Fruit fly (Drosophila melanogaster) whole organism, adult: ENCODE data around the gene CG5162.
A peak's percentile ranks its signal among the peaks of the same experiment; 100 is the strongest.

Experiments used
- CG11617 ChIP-seq: fragments of 200-800 bp; sonication (Bioruptor generic); optimal IDR thresholded peaks from 2 replicates; lab custom pipeline; 2017; ENCODE audit warnings: mild to moderate bottlenecking, missing biosample characterization, missing genetic modification reagents, missing genetic modification characterization
- CG12768 ChIP-seq: fragments of 200-800 bp; sonication (Bioruptor generic); optimal IDR thresholded peaks from 2 replicates; lab custom pipeline; 2017; ENCODE audit warnings: missing biosample characterization, missing genetic modification characterization, mild to moderate bottlenecking, moderate library complexity, missing genetic modification reagents
- CG14711 ChIP-seq: fragments of 200-800 bp; sonication (Bioruptor generic); optimal IDR thresholded peaks from 2 replicates; lab custom pipeline; 2018; ENCODE audit warnings: missing biosample characterization, mild to moderate bottlenecking, missing genetic modification characterization, moderate library complexity
- CG1620 ChIP-seq: fragments of 200-800 bp; sonication (Bioruptor generic); optimal IDR thresholded peaks from 2 replicates; lab custom pipeline; 2016; ENCODE audit warnings: missing biosample characterization, missing genetic modification characterization
- CG33017 ChIP-seq: fragments of 200-800 bp; sonication (Bioruptor generic); optimal IDR thresholded peaks from 2 replicates; lab custom pipeline; 2018; ENCODE audit warnings: missing biosample characterization, mild to moderate bottlenecking, missing genetic modification characterization, moderate library complexity
- CG5204 ChIP-seq: fragments of 200-800 bp; sonication (Bioruptor generic); optimal IDR thresholded peaks from 2 replicates; lab custom pipeline; 2016; ENCODE audit warnings: missing biosample characterization, missing genetic modification characterization
- CG7045 ChIP-seq: fragments of 200-800 bp; sonication (Bioruptor generic); optimal IDR thresholded peaks from 2 replicates; lab custom pipeline; 2017; ENCODE audit warnings: missing biosample characterization, mild to moderate bottlenecking, missing genetic modification characterization
- CG7101 ChIP-seq: fragments of 200-800 bp; sonication (Bioruptor generic); optimal IDR thresholded peaks from 2 replicates; lab custom pipeline; 2018; ENCODE audit warnings: missing biosample characterization, mild to moderate bottlenecking, missing genetic modification characterization, moderate library complexity
- Clk ChIP-seq: fragments of 200-800 bp; sonication (Bioruptor generic); optimal IDR thresholded peaks from 2 replicates; lab custom pipeline; 2017; ENCODE audit warnings: missing biosample characterization, missing genetic modification characterization
- Crg-1 ChIP-seq: fragments of 200-800 bp; sonication (Bioruptor generic); optimal IDR thresholded peaks from 2 replicates; lab custom pipeline; 2016; ENCODE audit warnings: missing biosample characterization, missing genetic modification characterization
- Hr96 ChIP-seq: fragments of 200-800 bp; sonication (Bioruptor generic); optimal IDR thresholded peaks from 2 replicates; lab custom pipeline; 2016; ENCODE audit warnings: missing biosample characterization, missing genetic modification characterization
- Mnt ChIP-seq: fragments of 200-800 bp; sonication (Bioruptor generic); optimal IDR thresholded peaks from 2 replicates; lab custom pipeline; 2016; ENCODE audit warnings: missing biosample characterization, mild to moderate bottlenecking, missing genetic modification characterization
- bab1 ChIP-seq: fragments of 200-800 bp; sonication (Bioruptor generic); optimal IDR thresholded peaks from 3 replicates; lab custom pipeline; 2019; ENCODE audit warnings: missing biosample characterization, mild to moderate bottlenecking, missing genetic modification characterization, moderate library complexity
- cic ChIP-seq: fragments of 200-800 bp; sonication (Bioruptor generic); optimal IDR thresholded peaks from 2 replicates; lab custom pipeline; 2017; ENCODE audit warnings: missing biosample characterization, mild to moderate bottlenecking, missing genetic modification characterization, moderate library complexity
- cnc ChIP-seq, 2 experiments: fragments of >200 bp; optimal IDR thresholded peaks; 2 replicates each; lab custom pipeline; 2017
- kay ChIP-seq: fragments of 200-800 bp; sonication (Bioruptor generic); peaks from one replicate; lab custom pipeline; 2016; ENCODE audit warnings: missing biosample characterization, missing genetic modification characterization, borderline replicate concordance
- ovo ChIP-seq: fragments of 200-800 bp; sonication (Bioruptor generic); optimal IDR thresholded peaks from 2 replicates; lab custom pipeline; 2016; ENCODE audit warnings: missing biosample characterization, missing genetic modification characterization
- pad ChIP-seq: fragments of 200-800 bp; sonication (Bioruptor generic); optimal IDR thresholded peaks from 3 replicates; lab custom pipeline; 2017; ENCODE audit warnings: missing biosample characterization, missing genetic modification characterization, mild to moderate bottlenecking, moderate library complexity, missing genetic modification reagents
- tj ChIP-seq: fragments of 200-800 bp; sonication (Bioruptor generic); optimal IDR thresholded peaks from 3 replicates; lab custom pipeline; 2017; ENCODE audit warnings: missing biosample characterization, mild to moderate bottlenecking, missing genetic modification characterization, moderate library complexity
- toe ChIP-seq: fragments of 200-800 bp; sonication (Bioruptor generic); optimal IDR thresholded peaks from 2 replicates; lab custom pipeline; 2016; ENCODE audit warnings: missing biosample characterization, missing genetic modification characterization

Gene CG5162

dm6 chrX:17215004-17215403 is at the start of gene CG5162:
Gene CG5162 (plus strand): TSS chrX:17215304.
- TF ChIP-seq CG1620 (GFP tag; lab: Kevin White, UChicago): no peak
- no peak for TF ChIP-seq pad
- TF ChIP-seq toe: no peak
- no peak for TF ChIP-seq cic (GFP tag; lab: Kevin White, UChicago)
- TF ChIP-seq CG5204: no peak
- no peak for TF ChIP-seq tj (GFP tag; lab: Kevin White, UChicago)
- no peak for TF ChIP-seq CG11617 (GFP tag; lab: Kevin White, UChicago)
- no peak for TF ChIP-seq cnc (optimal IDR thresholded peaks at IDR 0.05; lab: Kevin White, UChicago)
- no peak for TF ChIP-seq kay (GFP tag; lab: Kevin White, UChicago)
- no peak for TF ChIP-seq CG33017 (tag; lab: Kevin White, UChicago)
- no peak for TF ChIP-seq ovo (GFP tag; lab: Kevin White, UChicago)
- TF ChIP-seq CG14711 (tag; lab: Kevin White, UChicago): no peak
- TF ChIP-seq Crg-1 (GFP tag; lab: Kevin White, UChicago): no peak
- TF ChIP-seq Mnt (GFP tag; lab: Kevin White, UChicago): no peak
- TF ChIP-seq bab1: no peak

dm6 chrX:17167304-17167703 is 47.8 kb upstream of the CG5162 start:
- no peak for TF ChIP-seq CG33017 (tag; lab: Kevin White, UChicago)
- TF ChIP-seq kay (GFP tag; lab: Kevin White, UChicago): no peak
- TF ChIP-seq CG7045 (GFP tag; lab: Kevin White, UChicago): no peak
- TF ChIP-seq Mnt (GFP tag; lab: Kevin White, UChicago): no peak
- no peak for TF ChIP-seq CG1620 (GFP tag; lab: Kevin White, UChicago)
- no peak for TF ChIP-seq CG11617 (GFP tag; lab: Kevin White, UChicago)
- no peak for TF ChIP-seq pad
- no peak for TF ChIP-seq cnc (optimal IDR thresholded peaks at IDR 0.05; lab: Kevin White, UChicago)
- TF ChIP-seq CG14711 (tag; lab: Kevin White, UChicago): no peak
- TF ChIP-seq tj (GFP tag; lab: Kevin White, UChicago): no peak
- no peak for TF ChIP-seq Clk (GFP tag; lab: Kevin White, UChicago)
- TF ChIP-seq ovo (GFP tag; lab: Kevin White, UChicago): no peak
- TF ChIP-seq Hr96 (GFP tag; lab: Kevin White, UChicago): no peak
- TF ChIP-seq Crg-1 (GFP tag; lab: Kevin White, UChicago): no peak
- no peak for TF ChIP-seq CG7101
- TF ChIP-seq toe: no peak
- TF ChIP-seq cic (GFP tag; lab: Kevin White, UChicago): no peak
- no peak for TF ChIP-seq CG5204
- no peak for TF ChIP-seq bab1

- TF ChIP-seq cnc (optimal IDR thresholded peaks at IDR 0.05; lab: Kevin White, UChicago) (no peak), ovo (GFP tag; lab: Kevin White, UChicago) (peak; percentile 32), CG33017 (tag; lab: Kevin White, UChicago) (peak; percentile 67), CG12768 (peak; percentile 38), pad (peak; percentile 11), bab1 (peak; percentile 28), Clk (GFP tag; lab: Kevin White, UChicago) (no peak), CG11617 (GFP tag; lab: Kevin White, UChicago) (peak; percentile 30), CG1620 (GFP tag; lab: Kevin White, UChicago) (no peak), CG7045 (GFP tag; lab: Kevin White, UChicago) (peak; percentile 24), Mnt (GFP tag; lab: Kevin White, UChicago) (no peak), CG7101 (peak; percentile 75), CG14711 (tag; lab: Kevin White, UChicago) (peak; percentile 62)
Measured at dm6 chrX:17170484-17170944, 44.6 kb upstream of the CG5162 start.

- TF ChIP-seq CG7045 (GFP tag; lab: Kevin White, UChicago) (no peak), CG33017 (tag; lab: Kevin White, UChicago) (no peak), CG7101 (no peak), pad (no peak), cic (GFP tag; lab: Kevin White, UChicago) (no peak), CG5204 (no peak), cnc (optimal IDR thresholded peaks at IDR 0.05; lab: Kevin White, UChicago) (no peak), bab1 (no peak), CG11617 (GFP tag; lab: Kevin White, UChicago) (no peak), Mnt (GFP tag; lab: Kevin White, UChicago) (no peak), Clk (GFP tag; lab: Kevin White, UChicago) (no peak), CG1620 (GFP tag; lab: Kevin White, UChicago) (no peak)
Measured at dm6 chrX:17172123-17172522, 43.0 kb upstream of the CG5162 start.

dm6 chrX:17172777-17173315 is 42.3 kb upstream of the CG5162 start:
- TF ChIP-seq tj (GFP tag; lab: Kevin White, UChicago) (no peak), CG7045 (GFP tag; lab: Kevin White, UChicago) (no peak), CG33017 (tag; lab: Kevin White, UChicago) (no peak), toe (no peak), Crg-1 (GFP tag; lab: Kevin White, UChicago) (no peak), Hr96 (GFP tag; lab: Kevin White, UChicago) (no peak)

- no peak for TF ChIP-seq Mnt (GFP tag; lab: Kevin White, UChicago)
- TF ChIP-seq kay (GFP tag; lab: Kevin White, UChicago): no peak
- TF ChIP-seq cnc (optimal IDR thresholded peaks at IDR 0.05; lab: Kevin White, UChicago): no peak
- TF ChIP-seq Clk (GFP tag; lab: Kevin White, UChicago): no peak
- no peak for TF ChIP-seq CG7101
- no peak for TF ChIP-seq cic (GFP tag; lab: Kevin White, UChicago)
- no peak for TF ChIP-seq CG1620 (GFP tag; lab: Kevin White, UChicago)
- TF ChIP-seq CG33017 (tag; lab: Kevin White, UChicago): no peak
- no peak for TF ChIP-seq Crg-1 (GFP tag; lab: Kevin White, UChicago)
- no peak for TF ChIP-seq bab1
- TF ChIP-seq CG5204: no peak
- no peak for TF ChIP-seq toe
- TF ChIP-seq ovo (GFP tag; lab: Kevin White, UChicago): no peak
- TF ChIP-seq CG11617 (GFP tag; lab: Kevin White, UChicago): no peak
- TF ChIP-seq Hr96 (GFP tag; lab: Kevin White, UChicago): no peak
- no peak for TF ChIP-seq tj (GFP tag; lab: Kevin White, UChicago)
- TF ChIP-seq CG7045 (GFP tag; lab: Kevin White, UChicago): no peak
Measured at dm6 chrX:17174115-17174514, 41.0 kb upstream of the CG5162 start.
